Fruit fly (Drosophila melanogaster) whole organism, embryonic: ENCODE results near the gene CG6126.

Experiments
- CG10209 ChIP-seq: fragments of 200-800 bp; sonication (Bioruptor generic); optimal IDR thresholded peaks from 3 replicates; lab custom pipeline; 2017; ENCODE audit warnings: missing biosample characterization, mild to moderate bottlenecking, missing genetic modification characterization, missing genetic modification reagents
- CG12236 ChIP-seq: fragments of 200-800 bp; sonication (Bioruptor generic); optimal IDR thresholded peaks from 2 replicates; lab custom pipeline; 2016; ENCODE audit warnings: missing biosample characterization, missing genetic modification characterization
- CG1233 ChIP-seq: fragments of 200-800 bp; sonication (Bioruptor generic); optimal IDR thresholded peaks from 4 replicates; lab custom pipeline; 2018; ENCODE audit warnings: missing biosample characterization, mild to moderate bottlenecking, missing genetic modification characterization
- CG12942 ChIP-seq: fragments of 200-800 bp; sonication (Bioruptor generic); optimal IDR thresholded peaks from 3 replicates; lab custom pipeline; 2016; ENCODE audit warnings: missing biosample characterization, missing genetic modification characterization
- CG15011 ChIP-seq: fragments of 200-800 bp; sonication (Bioruptor generic); optimal IDR thresholded peaks from 3 replicates; lab custom pipeline; 2018; ENCODE audit warnings: missing biosample characterization, mild to moderate bottlenecking, missing genetic modification characterization
- CG15514 ChIP-seq: fragments of 200-800 bp; sonication (Bioruptor generic); optimal IDR thresholded peaks from 3 replicates; lab custom pipeline; 2017; ENCODE audit warnings: missing biosample characterization, missing genetic modification characterization, mild to moderate bottlenecking, moderate library complexity, missing genetic modification reagents
- CG17385 ChIP-seq: fragments of 200-800 bp; sonication (Bioruptor generic); optimal IDR thresholded peaks from 3 replicates; lab custom pipeline; 2018; ENCODE audit warnings: missing biosample characterization, mild to moderate bottlenecking, missing genetic modification characterization
- CG18476 ChIP-seq: fragments of 200-800 bp; sonication (Bioruptor generic); optimal IDR thresholded peaks from 2 replicates; lab custom pipeline; 2016; ENCODE audit warnings: missing biosample characterization, mild to moderate bottlenecking, missing genetic modification characterization
- CG2199 ChIP-seq: fragments of 200-800 bp; sonication (Bioruptor generic); IDR thresholded peaks from 3 replicates; pipeline ENCODE4 v1.3.6; 2022; ENCODE audit warnings: missing biosample characterization, missing genetic modification characterization
- CG30403 ChIP-seq: fragments of 200-800 bp; sonication (Bioruptor generic); optimal IDR thresholded peaks from 3 replicates; lab custom pipeline; 2016; ENCODE audit warnings: missing biosample characterization, missing genetic modification characterization
- CG31224 ChIP-seq: fragments of 200-800 bp; sonication (Bioruptor generic); IDR thresholded peaks from 2 replicates; pipeline ENCODE4 v1.3.6; 2022; ENCODE audit warnings: missing biosample characterization, missing genetic modification characterization
- CG31365 ChIP-seq: fragments of 200-800 bp; sonication (Bioruptor generic); optimal IDR thresholded peaks from 2 replicates; lab custom pipeline; 2018; ENCODE audit warnings: missing biosample characterization, mild to moderate bottlenecking, missing genetic modification characterization
- CG3847 ChIP-seq: fragments of 200-800 bp; sonication (Bioruptor generic); IDR thresholded peaks from 2 replicates; pipeline ENCODE4 v1.3.6; 2022; ENCODE audit warnings: missing biosample characterization, missing genetic modification characterization
- CG7556 ChIP-seq: fragments of 200-800 bp; sonication (Bioruptor generic); optimal IDR thresholded peaks from 2 replicates; lab custom pipeline; 2017; ENCODE audit warnings: missing biosample characterization, mild to moderate bottlenecking, missing genetic modification characterization
- CG7786 ChIP-seq: fragments of 200-800 bp; sonication (Bioruptor generic); optimal IDR thresholded peaks from 2 replicates; lab custom pipeline; 2016; ENCODE audit warnings: missing biosample characterization, missing genetic modification characterization
- CG8290 ChIP-seq, 3 experiments: fragments of 200-800 bp; sonication (Bioruptor generic); optimal IDR thresholded peaks; 2 replicates each; lab custom pipeline; 2016 to 2019; ENCODE audit warnings: missing biosample characterization in 3 of 3, missing genetic modification characterization in 3 of 3, mild to moderate bottlenecking in 2 of 3, moderate library complexity in 1 of 3
- CG9437 ChIP-seq: fragments of 200-800 bp; sonication (Bioruptor generic); optimal IDR thresholded peaks from 2 replicates; lab custom pipeline; 2018; ENCODE audit warnings: missing biosample characterization, mild to moderate bottlenecking, missing genetic modification characterization
- CrebB ChIP-seq: fragments of 200-800 bp; sonication (Bioruptor generic); optimal IDR thresholded peaks from 3 replicates; lab custom pipeline; 2018; ENCODE audit warnings: missing biosample characterization, mild to moderate bottlenecking, missing genetic modification characterization
- Dbx ChIP-seq: fragments of 200-800 bp; sonication (Bioruptor generic); IDR thresholded peaks from 3 replicates; pipeline ENCODE4 v1.3.6; 2022; ENCODE audit warnings: missing biosample characterization, missing genetic modification characterization
- Dll ChIP-seq: fragments of 200-800 bp; sonication (Bioruptor generic); IDR thresholded peaks from 4 replicates; pipeline ENCODE4 v1.3.6; 2022; ENCODE audit warnings: missing biosample characterization, missing genetic modification characterization; ENCODE audit not compliant: partially characterized antibody
- HLH3B ChIP-seq: fragments of 200-800 bp; sonication (Bioruptor generic); IDR thresholded peaks from 2 replicates; pipeline ENCODE4 v1.3.6; 2022; ENCODE audit warnings: missing biosample characterization, missing genetic modification characterization
- Hr78 ChIP-seq, 2 experiments: fragments of 200-800 bp in 1 of 2; fragments of >200 bp in 1 of 2; sonication (Bioruptor generic) in 1 of 2; optimal IDR thresholded peaks; 2 replicates each; lab custom pipeline; 2017 to 2019; ENCODE audit warnings: missing biosample characterization in 2 of 2, missing genetic modification characterization in 2 of 2, mild to moderate bottlenecking in 1 of 2, moderate library complexity in 1 of 2
- Med ChIP-seq: fragments of 200-800 bp; sonication (Bioruptor generic); peaks from one replicate; lab custom pipeline; 2016; ENCODE audit warnings: missing biosample characterization, missing genetic modification characterization, mild to moderate bottlenecking, inconsistent platforms, moderate library complexity
- Meics ChIP-seq: fragments of 200-800 bp; sonication (Bioruptor generic); optimal IDR thresholded peaks from 2 replicates; lab custom pipeline; 2017; ENCODE audit warnings: missing biosample characterization, mild to moderate bottlenecking, missing genetic modification characterization
- NfI ChIP-seq: fragments of 200-800 bp; sonication (Bioruptor generic); optimal IDR thresholded peaks from 3 replicates; lab custom pipeline; 2018; ENCODE audit warnings: missing biosample characterization, mild to moderate bottlenecking, missing genetic modification characterization, moderate library complexity
- Opbp ChIP-seq: fragments of 200-800 bp; sonication (Bioruptor generic); IDR thresholded peaks from 3 replicates; pipeline ENCODE4 v1.3.6; 2022; ENCODE audit warnings: missing biosample characterization, missing genetic modification characterization; ENCODE audit not compliant: partially characterized antibody
- Spps ChIP-seq: fragments of 200-800 bp; sonication (Bioruptor generic); optimal IDR thresholded peaks from 2 replicates; lab custom pipeline; 2018; ENCODE audit warnings: missing biosample characterization, mild to moderate bottlenecking, missing genetic modification characterization
- Xrp1 ChIP-seq: fragments of 200-800 bp; sonication (Bioruptor generic); IDR thresholded peaks from 2 replicates; pipeline ENCODE4 v1.3.6; 2022; ENCODE audit warnings: missing biosample characterization, missing genetic modification characterization
- YL-1 ChIP-seq: fragments of 200-800 bp; sonication (Bioruptor generic); optimal IDR thresholded peaks from 3 replicates; lab custom pipeline; 2017; ENCODE audit warnings: missing biosample characterization, mild to moderate bottlenecking, missing genetic modification characterization
- chm ChIP-seq: fragments of 200-800 bp; sonication (Bioruptor generic); IDR thresholded peaks from 2 replicates; pipeline ENCODE4 v1.3.6; 2022; ENCODE audit warnings: missing biosample characterization, missing genetic modification characterization
- chn ChIP-seq: fragments of 200-800 bp; sonication (Bioruptor generic); optimal IDR thresholded peaks from 2 replicates; lab custom pipeline; 2016; ENCODE audit warnings: missing biosample characterization, missing genetic modification characterization
- ci ChIP-seq: fragments of 200-800 bp; sonication (Bioruptor generic); IDR thresholded peaks from 3 replicates; pipeline ENCODE4 v1.3.6; 2022; ENCODE audit warnings: missing biosample characterization, missing genetic modification characterization
- fd64A ChIP-seq: fragments of 200-800 bp; sonication (Bioruptor generic); optimal IDR thresholded peaks from 3 replicates; lab custom pipeline; 2018; ENCODE audit warnings: missing biosample characterization, mild to moderate bottlenecking, missing genetic modification characterization
- gce ChIP-seq: fragments of 200-800 bp; sonication (Bioruptor generic); IDR thresholded peaks from 3 replicates; pipeline ENCODE4 v1.3.6; 2022; ENCODE audit warnings: missing biosample characterization, missing genetic modification characterization
- hkb ChIP-seq, 2 experiments: fragments of 200-800 bp in 1 of 2; fragments of >200 bp in 1 of 2; sonication (Bioruptor generic) in 1 of 2; IDR thresholded peaks in 1 of 2; optimal IDR thresholded peaks in 1 of 2; 2 replicates each; pipeline versions ENCODE4 v1.3.6 to Lab custom; 2017 to 2022; ENCODE audit warnings: missing biosample characterization in 1 of 2, missing genetic modification characterization in 1 of 2
- lab ChIP-seq: fragments of 200-800 bp; sonication (Bioruptor generic); optimal IDR thresholded peaks from 3 replicates; lab custom pipeline; 2017; ENCODE audit warnings: missing biosample characterization, missing genetic modification characterization, mild to moderate bottlenecking, moderate library complexity, missing genetic modification reagents
- lmd ChIP-seq: fragments of 200-800 bp; sonication (Bioruptor generic); IDR thresholded peaks from 2 replicates; pipeline ENCODE4 v1.3.6; 2022; ENCODE audit warnings: missing biosample characterization, missing genetic modification characterization
- lola ChIP-seq, 3 experiments: fragments of >200 bp in 2 of 3; fragments of 200-800 bp in 1 of 3; sonication (Bioruptor generic) in 1 of 3; optimal IDR thresholded peaks; 2 replicates each; lab custom pipeline; 2017 to 2019; ENCODE audit warnings: missing biosample characterization in 3 of 3, missing genetic modification characterization in 3 of 3, mild to moderate bottlenecking in 1 of 3, moderate library complexity in 1 of 3
- nerfin-2 ChIP-seq: fragments of 200-800 bp; sonication (Bioruptor generic); IDR thresholded peaks from 2 replicates; pipeline ENCODE4 v1.3.6; 2022; ENCODE audit warnings: missing biosample characterization, missing genetic modification characterization; ENCODE audit not compliant: partially characterized antibody
- org-1 ChIP-seq: fragments of 200-800 bp; sonication (Bioruptor generic); optimal IDR thresholded peaks from 2 replicates; lab custom pipeline; 2017; ENCODE audit warnings: missing biosample characterization, missing genetic modification characterization
- pan ChIP-seq, 4 experiments: fragments of >200 bp in 3 of 4; fragments of 200-800 bp in 1 of 4; sonication (Bioruptor generic) in 1 of 4; optimal IDR thresholded peaks in 3 of 4; IDR thresholded peaks in 1 of 4; 2 replicates each; pipeline versions ENCODE4 v1.3.6 to Lab custom; 2017 to 2022; ENCODE audit warnings: missing biosample characterization in 2 of 4, missing genetic modification characterization in 2 of 4, mixed read lengths in 1 of 4
- prd ChIP-seq, 3 experiments: fragments of >200 bp in 2 of 3; fragments of 200-800 bp in 1 of 3; sonication (Bioruptor generic) in 1 of 3; optimal IDR thresholded peaks in 2 of 3; IDR thresholded peaks in 1 of 3; 2 replicates in 2 of 3; 3 replicates in 1 of 3; pipeline versions ENCODE4 v1.3.6 to Lab custom; 2017 to 2022; ENCODE audit warnings: missing biosample characterization in 1 of 3, missing genetic modification characterization in 1 of 3
- sd ChIP-seq: fragments of 200-800 bp; sonication (Bioruptor generic); optimal IDR thresholded peaks from 3 replicates; lab custom pipeline; 2018; ENCODE audit warnings: missing biosample characterization, mild to moderate bottlenecking, missing genetic modification characterization, moderate library complexity
- sens ChIP-seq: fragments of 200-800 bp; sonication (Bioruptor generic); peaks from one replicate; lab custom pipeline; 2016; ENCODE audit warnings: missing biosample characterization, missing genetic modification characterization
- vvl ChIP-seq: fragments of 200-800 bp; sonication (Bioruptor generic); IDR thresholded peaks from 2 replicates; pipeline ENCODE4 v1.3.6; 2022; ENCODE audit warnings: missing biosample characterization, missing genetic modification characterization
- wek ChIP-seq: fragments of 200-800 bp; sonication (Bioruptor generic); optimal IDR thresholded peaks from 3 replicates; lab custom pipeline; 2018; ENCODE audit warnings: missing biosample characterization, mild to moderate bottlenecking, missing genetic modification characterization, moderate library complexity
- zfh1 ChIP-seq: fragments of 200-800 bp; sonication (Bioruptor generic); IDR thresholded peaks from 3 replicates; pipeline ENCODE4 v1.3.6; 2022; ENCODE audit warnings: missing biosample characterization, missing genetic modification characterization

Gene CG6126

DNA sequence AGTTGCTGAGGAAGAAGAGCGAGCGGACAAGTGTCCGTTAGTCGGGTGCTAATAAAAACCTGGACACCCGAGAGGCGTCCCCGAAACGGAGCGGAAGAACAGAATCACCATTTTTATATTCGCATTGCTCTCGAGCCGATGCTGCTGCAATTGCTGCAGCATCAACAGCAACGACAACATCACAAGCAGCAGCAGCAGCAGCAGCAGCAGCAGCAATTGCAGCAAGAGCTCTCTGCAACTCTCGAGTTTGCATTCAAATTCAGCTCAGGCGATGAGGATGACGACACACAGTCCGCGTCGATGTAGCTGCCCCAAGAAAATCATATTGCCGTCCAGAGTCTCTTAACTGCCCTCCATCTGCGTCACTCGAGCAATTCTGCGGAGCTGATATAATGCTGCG is 3.3 kb upstream of the CG6126 start:
- TF ChIP-seq hkb (optimal IDR thresholded peaks at IDR 0.05; lab: Kevin White, UChicago) (no peak), hkb (GFP tag; IDR thresholded peaks at IDR 0.05; lab: Robert Waterston, UW) (peak; percentile 42), wek (GFP tag; lab: Kevin White, UChicago) (peak; percentile 33), Spps (tag; lab: Kevin White, UChicago) (no peak), CG17385 (GFP tag; lab: Kevin White, UChicago) (no peak), CG30403 (GFP tag; lab: Kevin White, UChicago) (no peak), ci (GFP tag; lab: Robert Waterston, UW) (peak; percentile 70; the same call in 2 of the 3 replicates), Hr78 (GFP tag; optimal IDR thresholded peaks at IDR 0.05; lab: Kevin White, UChicago) (no peak), CG31224 (GFP tag; lab: Robert Waterston, UW) (0 out of 2 replicates have a peak, but pooled peaks have one; percentile 8), CG12236 (GFP tag; lab: Kevin White, UChicago) (no peak), gce (GFP tag; lab: Robert Waterston, UW) (0 out of 3 replicates have a peak, but pooled peaks have one; percentile 22), Dbx (0 out of 3 replicates have a peak, but pooled peaks have one; percentile 32), Meics (no peak), lola (GFP tag; optimal IDR thresholded peaks at IDR 0.05; lab: Kevin White, UChicago) (peak in 1 of 3 experiments; percentile 55), CG12942 (GFP tag; lab: Kevin White, UChicago) (no peak), CG3847 (GFP tag; lab: Robert Waterston, UW) (0 out of 2 replicates have a peak, but pooled peaks have one; percentile 18), Xrp1 (GFP tag; lab: Robert Waterston, UW) (no peak), chn (GFP tag; lab: Kevin White, UChicago) (no peak), CG8290 (GFP tag; optimal IDR thresholded peaks at IDR 0.05; lab: Kevin White, UChicago) (no peak), CG8290 (tag; optimal IDR thresholded peaks at IDR 0.05; lab: Kevin White, UChicago) (peak in 1 of 2 experiments; percentile 30), NfI (peak; percentile 16), chm (GFP tag; lab: Robert Waterston, UW) (peak; percentile 60), CG7556 (GFP tag; lab: Kevin White, UChicago) (no peak), CrebB (peak; percentile 6), sd (tag; lab: Kevin White, UChicago) (no peak), YL-1 (GFP tag; lab: Kevin White, UChicago) (no peak), lab (peak; percentile 18), Opbp (GFP tag; lab: Robert Waterston, UW) (0 out of 3 replicates have a peak, but pooled peaks have one; percentile 8), CG15011 (GFP tag; lab: Kevin White, UChicago) (no peak), vvl (GFP tag; lab: Robert Waterston, UW) (peak; percentile 35; the same call in 1 of the 2 replicates), CG9437 (GFP tag; lab: Kevin White, UChicago) (no peak), org-1 (GFP tag; lab: Kevin White, UChicago) (no peak), pan (optimal IDR thresholded peaks at IDR 0.05; lab: Kevin White, UChicago) (no peak), pan (GFP tag; optimal IDR thresholded peaks at IDR 0.05 in 1 of 2, IDR thresholded peaks at IDR 0.05 in 1 of 2) (peak in 1 of 2 experiments; percentile 10), HLH3B (GFP tag; lab: Robert Waterston, UW) (peak; percentile 26; the same call in 1 of the 2 replicates), Dll (GFP tag; lab: Robert Waterston, UW) (no peak), CG18476 (GFP tag; lab: Kevin White, UChicago) (no peak), sens (GFP tag; lab: Kevin White, UChicago) (peak; percentile 61), nerfin-2 (GFP tag; lab: Robert Waterston, UW) (0 out of 2 replicates have a peak, but pooled peaks have one; percentile 26), fd64A (GFP tag; lab: Kevin White, UChicago) (peak; percentile 49), lmd (GFP tag; lab: Robert Waterston, UW) (0 out of 2 replicates have a peak, but pooled peaks have one; percentile 22), CG1233 (GFP tag; lab: Kevin White, UChicago) (no peak), CG31365 (no peak), CG2199 (GFP tag; lab: Robert Waterston, UW) (peak; percentile 90), CG10209 (GFP tag; lab: Kevin White, UChicago) (no peak), CG15514 (GFP tag; lab: Kevin White, UChicago) (peak; percentile 20), prd (optimal IDR thresholded peaks at IDR 0.05; lab: Kevin White, UChicago) (no peak), prd (GFP tag; IDR thresholded peaks at IDR 0.05; lab: Robert Waterston, UW) (no peak), zfh1 (0 out of 3 replicates have a peak, but pooled peaks have one; percentile 6), CG7786 (peak; percentile 19), Med (GFP tag; lab: Kevin White, UChicago) (peak; percentile 60)
